Worm (Caenorhabditis elegans) whole organism, midembryonic: ENCODE data around the gene F07C3.9.

Experiments
- T22C8.4 ChIP-seq: fragments of 200-800 bp; sonication (Bioruptor generic); IDR thresholded peaks from 2 replicates; pipeline ENCODE4 v1.3.6; 2022; ENCODE audit warnings: missing genetic modification characterization, missing compliant biosample characterization
- klf-2 ChIP-seq: fragments of 200-800 bp; sonication (Bioruptor generic); conservative IDR thresholded peaks from 2 replicates; pipeline ENCODE4 v1.3.6; 2022; ENCODE audit warnings: missing genetic modification reagents, missing genetic modification characterization, missing compliant biosample characterization
- med-1 ChIP-seq: sonication (generic microtip); optimal IDR thresholded peaks from 2 replicates; lab custom pipeline; 2017; ENCODE audit warnings: missing genetic modification characterization, mild to moderate bottlenecking, missing compliant biosample characterization, antibody characterized with exemption, missing genetic modification reagents; ENCODE audit not compliant: insufficient read depth
- ztf-29 ChIP-seq: fragments of 200-800 bp; sonication (Bioruptor generic); IDR thresholded peaks from 2 replicates; pipeline ENCODE4 v1.3.6; 2022; ENCODE audit warnings: missing genetic modification reagents, missing genetic modification characterization, missing compliant biosample characterization

- TF ChIP-seq klf-2 (GFP tag; lab: Robert Waterston, UW) (no peak), ztf-29 (GFP tag; lab: Robert Waterston, UW) (no peak), T22C8.4 (GFP tag; lab: Robert Waterston, UW) (no peak), med-1 (GFP tag; lab: Kevin White, UChicago) (no peak)
Observed at ce11 chrV:9257467-9257866, 3.0 kb upstream of the F07C3.9 start, which contains the start of gene F07C3.16.
